Fruit fly (Drosophila melanogaster): ENCODE measurements around the gene msl-2.

Gene msl-2

dm6 chr2L:3465918-3466727 is at the start of gene msl-2, which contains the start of gene ND-PDSW (continued):
- TF ChIP-seq Sin3A (optimal IDR thresholded peaks at IDR 0.05) (peak; percentile 74), Drgx (GFP tag; IDR thresholded peaks at IDR 0.05) (0 out of 2 replicates have a peak, but pooled peaks have one; percentile 22), Vsx1 (GFP tag; optimal IDR thresholded peaks at IDR 0.05) (no peak), ci (GFP tag; IDR thresholded peaks at IDR 0.05) (no peak), Lhr (GFP tag; optimal IDR thresholded peaks at IDR 0.05) (no peak), HLH3B (GFP tag; IDR thresholded peaks at IDR 0.05) (no peak), CG17359 (tag; optimal IDR thresholded peaks at IDR 0.05) (no peak), CG2202 (tag; optimal IDR thresholded peaks at IDR 0.05) (no peak), psq (GFP tag; optimal IDR thresholded peaks at IDR 0.05) (no peak), ro (GFP tag; IDR thresholded peaks at IDR 0.05) (no peak), Dp (GFP tag; optimal IDR thresholded peaks at IDR 0.05) (peak; percentile 20), tin (GFP tag; optimal IDR thresholded peaks at IDR 0.05) (no peak), hth (optimal IDR thresholded peaks at IDR 0.05) (no peak), CG30403 (GFP tag; optimal IDR thresholded peaks at IDR 0.05) (no peak), Blimp-1 (GFP tag; optimal IDR thresholded peaks at IDR 0.05) (no peak), CG13296 (GFP tag; optimal IDR thresholded peaks at IDR 0.05) (no peak), unpg (GFP tag; optimal IDR thresholded peaks at IDR 0.05) (no peak), Scr (GFP tag; IDR thresholded peaks at IDR 0.05; ENCODE audit: partially characterized antibody) (0 out of 2 replicates have a peak, but pooled peaks have one; percentile 16), Hsf (GFP tag; optimal IDR thresholded peaks at IDR 0.05) (no peak), CG10959 (GFP tag; IDR thresholded peaks at IDR 0.05) (no peak), jumu (GFP tag; optimal IDR thresholded peaks at IDR 0.05) (no peak)

dm6 chr2L:3514569-3515191 is 48.8 kb upstream of the msl-2 start, which contains the start of the genes LeuRS and CG17593:
TSS of gene LeuRS (minus strand) at chr2L:3514656.
TSS of gene CG17593 (plus strand) at chr2L:3514872.
- TF ChIP-seq YL-1 (GFP tag; optimal IDR thresholded peaks at IDR 0.05): peak; percentile 81
- TF ChIP-seq tgo (GFP tag; IDR thresholded peaks at IDR 0.05): no peak
- TF ChIP-seq Tbp (GFP tag; optimal IDR thresholded peaks at IDR 0.05): no peak
- TF ChIP-seq Adf1 (GFP tag; IDR thresholded peaks at IDR 0.05): no peak
- peak; percentile 60 for TF ChIP-seq CG10267 (tag; optimal IDR thresholded peaks at IDR 0.05)
- peak; percentile 10; the same call in 1 of the 3 replicates for TF ChIP-seq knrl (GFP tag; IDR thresholded peaks at IDR 0.05; ENCODE audit: partially characterized antibody)
- peak; percentile 80 for TF ChIP-seq bigmax (GFP tag; optimal IDR thresholded peaks at IDR 0.05)
- peak; percentile 38; the same call in 2 of the 3 replicates for TF ChIP-seq row (GFP tag; IDR thresholded peaks at IDR 0.05)
- peak; percentile 24 for TF ChIP-seq BEAF-32 (GFP tag; optimal IDR thresholded peaks at IDR 0.05)
- no peak for TF ChIP-seq Gug (GFP tag; IDR thresholded peaks at IDR 0.05)
- TF ChIP-seq Meics (GFP tag; optimal IDR thresholded peaks at IDR 0.05): no peak
- no peak for TF ChIP-seq disco-r (GFP tag; optimal IDR thresholded peaks at IDR 0.05)
- no peak for TF ChIP-seq CG3065 (GFP tag; optimal IDR thresholded peaks at IDR 0.05)
- no peak for TF ChIP-seq tio (GFP tag; optimal IDR thresholded peaks at IDR 0.05)
- TF ChIP-seq MESR4 (GFP tag; optimal IDR thresholded peaks at IDR 0.05): peak; percentile 67
- peak; percentile 75 for TF ChIP-seq CG4617 (GFP tag; optimal IDR thresholded peaks at IDR 0.05; ENCODE audit: borderline replicate concordance)
- no peak for TF ChIP-seq ara (GFP tag; IDR thresholded peaks at IDR 0.05)
- TF ChIP-seq CG2120 (GFP tag; optimal IDR thresholded peaks at IDR 0.05): no peak
- peak; percentile 61 for TF ChIP-seq MBD-R2 (GFP tag; IDR thresholded peaks at IDR 0.05)
- TF ChIP-seq CG10462 (GFP tag; optimal IDR thresholded peaks at IDR 0.05): no peak
- peak; percentile 50 for TF ChIP-seq nmo (GFP tag; optimal IDR thresholded peaks at IDR 0.05)
- TF ChIP-seq CG14710 (tag; optimal IDR thresholded peaks at IDR 0.05): peak; percentile 66
- TF ChIP-seq CG8924 (tag; optimal IDR thresholded peaks at IDR 0.05): peak; percentile 11
- peak; percentile 38 for TF ChIP-seq Spps (tag; optimal IDR thresholded peaks at IDR 0.05)
- peak; percentile 70 for TF ChIP-seq Ets65A (GFP tag)
- TF ChIP-seq phol (tag; optimal IDR thresholded peaks at IDR 0.05): peak; percentile 37
- no peak for TF ChIP-seq Hr78 (GFP tag; optimal IDR thresholded peaks at IDR 0.05)
- TF ChIP-seq CG7963 (GFP tag; IDR thresholded peaks at IDR 0.05; ENCODE audit: partially characterized antibody): 0 out of 3 replicates have a peak, but pooled peaks have one; percentile 20
